Worm (Caenorhabditis elegans): Measurements from ENCODE around the gene srz-38.

DNA sequence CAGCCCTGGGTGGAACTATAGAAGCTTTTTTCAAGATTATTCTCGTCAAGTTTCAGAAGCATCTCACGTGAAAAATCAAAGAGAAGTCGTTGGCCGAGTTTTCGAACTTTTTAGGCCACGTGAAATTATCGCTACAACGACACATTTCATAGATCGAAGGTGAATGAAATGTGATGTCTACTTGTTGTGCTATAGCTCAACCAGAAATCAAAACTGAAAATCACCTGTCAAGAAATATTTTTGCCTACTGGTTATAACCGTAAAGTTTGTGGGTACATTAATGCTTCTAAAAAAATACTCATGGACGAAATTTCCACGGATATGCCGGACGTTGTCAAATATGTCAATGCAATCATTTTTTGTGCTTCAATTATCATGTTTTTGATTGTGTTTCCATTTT, at the start of gene srz-38:
- TF ChIP-seq mep-1 (tag; optimal IDR thresholded peaks at IDR 0.05) (no peak), lsy-2 (tag; optimal IDR thresholded peaks at IDR 0.05) (no peak), snpc-4 (tag; optimal IDR thresholded peaks at IDR 0.05) (no peak), elt-1 (tag; optimal IDR thresholded peaks at IDR 0.05; ENCODE audit: borderline replicate concordance, insufficient read depth) (no peak), nhr-28 (tag; optimal IDR thresholded peaks at IDR 0.05) (no peak), nhr-12 (tag; optimal IDR thresholded peaks at IDR 0.05) (no peak)

All from whole organism, mixed stage, embryonic.